Fruit fly (Drosophila melanogaster) whole organism, larva: ENCODE results near the gene CG17768.

ENCODE experiments used
- noc ChIP-seq: fragments of 200-800 bp; sonication (Bioruptor generic); optimal IDR thresholded peaks from 3 replicates; lab custom pipeline; 2019; ENCODE audit warnings: missing biosample characterization, mild to moderate bottlenecking, missing genetic modification characterization, moderate library complexity

Gene CG17768

dm6 chr2L:10413251-10414127 lies 8.5 kb upstream of the CG17768 start, which contains the start of the genes CG5355 and Klp31E:
CG5355 (minus strand) TSS chr2L:10413463.
Klp31E (plus strand) TSS chr2L:10414017.
- no peak for TF ChIP-seq noc

dm6 chr2L:10408122-10408576 lies 3.1 kb upstream of the CG17768 start, which contains the start of the genes Ip259 and RpS27A:
Ip259 (plus strand) TSS chr2L:10408352.
RpS27A (plus strand) TSS chr2L:10408352.
- no peak for TF ChIP-seq noc

- TF ChIP-seq noc, result no peak
Observed at dm6 chr2L:10403803-10404315, 1.1 kb downstream of the CG17768 start.

- no peak for TF ChIP-seq noc
Observed at dm6 chr2L:10396877-10397587, 8.0 kb downstream of the CG17768 start.

DNA sequence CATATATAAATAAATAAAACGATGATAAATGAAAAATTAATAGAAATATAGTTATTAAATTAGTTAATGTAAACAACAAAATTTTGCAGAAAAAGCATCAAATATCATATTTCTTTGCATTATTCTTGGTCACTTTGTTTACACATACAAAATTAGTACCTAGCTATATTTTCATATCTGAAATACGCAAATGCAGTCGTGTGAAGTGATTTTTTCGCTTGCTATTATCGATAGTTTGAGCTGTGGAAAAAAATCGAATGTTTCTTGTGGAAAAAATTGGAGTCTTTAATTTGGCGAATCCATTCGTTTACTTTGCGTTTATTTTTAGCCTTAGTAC lies 8.5 kb downstream of the CG17768 start, which contains the start of gene Cnot4:
Gene Cnot4, plus strand, starts transcription at position 229 of the 337 bp plus-strand sequence.
- no peak for TF ChIP-seq noc

- no peak for TF ChIP-seq noc
Observed at dm6 chr2L:10395642-10396487, 9.1 kb downstream of the CG17768 start, which contains the start of gene Mdh1. Mdh1 (minus strand) TSS chr2L:10396332.

DNA sequence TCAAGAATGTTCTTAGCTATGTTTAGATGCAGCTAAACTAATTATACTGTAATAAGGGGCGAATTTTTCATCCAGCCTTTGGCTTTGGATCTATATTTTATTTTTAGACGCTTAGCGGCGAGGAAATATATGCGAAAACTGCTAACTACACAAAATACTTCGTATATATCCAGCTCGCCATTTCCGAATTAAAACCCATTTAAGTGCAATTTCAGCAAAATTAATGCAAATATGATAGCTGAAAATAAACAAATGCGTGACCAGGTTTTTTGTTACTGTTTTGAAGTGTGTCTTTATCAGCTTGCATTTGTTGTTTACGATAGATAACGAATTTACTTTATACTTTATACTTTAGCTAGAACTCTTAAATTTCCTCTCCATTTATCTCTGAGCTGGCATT lies 10.0 kb downstream of the CG17768 start:
- TF ChIP-seq noc, result no peak

dm6 chr2L:10393467-10393866 lies 11.5 kb downstream of the CG17768 start:
- no peak for TF ChIP-seq noc

- TF ChIP-seq noc, result peak; percentile 31
Observed at dm6 chr2L:10387869-10388726, 16.9 kb downstream of the CG17768 start, which contains the start of gene da. da (plus strand) TSS chr2L:10388105.

DNA sequence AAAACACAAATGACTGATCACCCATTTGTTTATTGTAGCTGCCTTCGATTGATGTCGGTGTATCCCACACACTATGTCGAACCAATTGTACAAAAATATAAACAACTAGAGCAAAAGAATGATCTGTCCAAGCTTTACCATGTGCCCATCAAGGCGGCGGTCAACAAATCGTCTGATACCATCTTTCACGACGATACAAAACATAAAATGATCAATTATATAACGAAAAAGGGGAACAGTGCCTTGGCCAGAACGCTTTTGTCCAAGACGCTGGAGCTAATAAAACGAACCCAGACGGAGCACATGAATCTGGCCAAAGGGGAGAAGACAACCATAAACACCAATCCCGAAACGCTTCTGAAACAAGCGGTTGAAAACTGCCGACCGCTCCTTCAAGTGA lies 18.2 kb downstream of the CG17768 start:
- TF ChIP-seq noc, result no peak

- peak; percentile 53 for TF ChIP-seq noc
Observed at dm6 chr2L:10386208-10386805, 18.7 kb downstream of the CG17768 start, which contains the start of the genes Cdk1 and mRpS7. Cdk1 (minus strand) TSS chr2L:10386262. mRpS7 (plus strand) TSS chr2L:10386662.

DNA sequence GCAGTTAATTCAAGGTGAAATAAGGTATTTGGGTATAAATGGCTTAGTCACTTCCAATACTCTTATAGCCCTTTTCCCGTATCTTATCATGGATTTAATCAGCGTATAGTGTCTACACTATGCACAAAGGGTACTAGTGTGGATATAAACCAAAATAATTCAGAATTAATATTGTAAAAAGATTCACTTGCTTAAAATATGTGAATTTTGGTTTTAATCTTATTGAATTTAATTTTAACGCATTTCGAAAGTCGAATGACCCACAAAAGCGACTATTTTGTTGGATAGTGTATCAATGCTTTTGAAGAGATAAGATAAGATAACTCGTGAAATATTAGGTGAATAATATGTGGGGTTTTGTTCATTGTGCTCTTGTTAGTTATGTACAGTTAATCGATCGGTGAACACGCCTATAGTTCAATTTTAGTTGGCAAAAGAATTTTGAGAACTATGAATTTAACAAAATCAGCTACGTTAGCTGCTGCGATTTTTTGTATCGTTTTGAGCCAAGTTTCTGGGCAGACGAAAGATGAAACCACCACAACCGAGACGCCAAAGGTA lies 23.0 kb downstream of the CG17768 start, which contains the start of gene CG5096:
Gene CG5096, plus strand, starts transcription at position 374 of the 561 bp plus-strand sequence.
- peak; percentile 97 for TF ChIP-seq noc

dm6 chr2L:10379865-10380264 lies 25.1 kb downstream of the CG17768 start, which contains the start of gene gny:
gny (plus strand) TSS chr2L:10380103.
- no peak for TF ChIP-seq noc

DNA sequence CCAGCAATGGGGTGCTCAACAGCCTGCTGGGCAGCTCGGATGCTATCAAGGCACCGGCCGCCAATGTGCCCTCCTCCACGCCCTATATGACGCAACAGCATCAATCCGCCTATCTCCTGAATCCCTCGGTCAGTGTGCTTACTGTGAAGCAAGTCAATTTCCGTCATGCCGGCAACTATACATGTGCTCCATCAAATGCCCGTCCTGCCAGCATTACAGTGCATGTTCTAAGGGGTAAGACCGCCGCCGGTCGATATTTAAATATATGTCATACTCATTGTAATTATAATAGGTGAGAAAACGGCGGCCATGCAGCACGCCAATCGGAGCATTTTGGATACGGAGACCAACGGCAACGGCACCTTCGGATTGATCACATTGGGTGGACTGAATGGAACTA lies 26.4 kb downstream of the CG17768 start:
- no peak for TF ChIP-seq noc
